In the genomic region with DNA sequence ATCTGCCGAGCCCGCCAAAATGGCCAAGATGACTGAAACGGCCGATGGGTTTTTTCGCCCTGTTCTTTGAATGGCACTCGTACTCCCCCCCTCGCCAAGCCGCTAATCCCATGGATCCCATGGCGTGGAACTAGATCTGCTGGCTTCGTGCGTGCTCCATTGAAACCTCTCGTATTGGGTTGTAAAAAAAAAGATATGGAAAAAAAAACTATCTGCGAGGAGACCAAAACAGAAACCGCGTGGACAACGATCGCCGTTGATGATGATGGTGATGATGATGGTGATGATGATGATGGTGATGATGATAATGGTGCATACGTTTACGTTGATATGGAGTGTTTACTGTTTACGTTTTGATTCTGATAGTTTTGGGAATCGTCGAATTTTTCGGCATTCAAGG, we compare ENCODE assay signal across 3 fruit fly cellular contexts.
A peak's percentile ranks its signal among the peaks of the same experiment; 100 is the strongest.
TF ChIP-seq lines count a peak whose summit lies in the region.

No protein-coding gene starts in this region.

- no peak for TF ChIP-seq CTCF in whole organism, embryonic (GFP tag; optimal IDR thresholded peaks at IDR 0.05; lab: Kevin White, UChicago)

TF ChIP-seq in whole organism, embryonic, 481 proteins besides CTCF, POLR2A, EP300 and RAD21:
- TF ChIP-seq CG8924 (tag; optimal IDR thresholded peaks at IDR 0.05; lab: Kevin White, UChicago) (no peak), CG14860 (GFP tag; IDR thresholded peaks at IDR 0.05; lab: Robert Waterston, UW; ENCODE audit: partially characterized antibody) (no peak), chinmo (GFP tag; IDR thresholded peaks at IDR 0.05; lab: Robert Waterston, UW; ENCODE audit: partially characterized antibody) (0 out of 4 replicates have a peak, but pooled peaks have one; percentile 38), CG2120 (GFP tag; optimal IDR thresholded peaks at IDR 0.05; lab: Kevin White, UChicago) (no peak), nom (GFP tag; optimal IDR thresholded peaks at IDR 0.05; lab: Kevin White, UChicago) (peak; percentile 43), yki (optimal IDR thresholded peaks at IDR 0.05; lab: Kevin White, UChicago) (no peak), CG8359 (GFP tag; optimal IDR thresholded peaks at IDR 0.05; lab: Kevin White, UChicago; ENCODE audit: borderline replicate concordance) (no peak), CG12391 (tag; optimal IDR thresholded peaks at IDR 0.05; lab: Kevin White, UChicago) (no peak), tio (GFP tag; optimal IDR thresholded peaks at IDR 0.05; lab: Kevin White, UChicago) (no peak), vvl (GFP tag; IDR thresholded peaks at IDR 0.05; lab: Robert Waterston, UW) (peak; percentile 32; the same call in 1 of the 2 replicates), Mad (GFP tag; optimal IDR thresholded peaks at IDR 0.05; lab: Kevin White, UChicago) (no peak)

TF ChIP-seq in whole organism, prepupa, 60 proteins besides CTCF, POLR2A, EP300 and RAD21:
- TF ChIP-seq CG6808 (GFP tag; optimal IDR thresholded peaks at IDR 0.05; lab: Kevin White, UChicago): peak; percentile 45
- no peak for TF ChIP-seq Sox14 (GFP tag; optimal IDR thresholded peaks at IDR 0.05; lab: Kevin White, UChicago)
- peak; percentile 23 for TF ChIP-seq CG1621 (tag; optimal IDR thresholded peaks at IDR 0.05; lab: Kevin White, UChicago)
- no peak for TF ChIP-seq CG11294 (GFP tag; IDR thresholded peaks at IDR 0.05; lab: Robert Waterston, UW)
- TF ChIP-seq ss (GFP tag; optimal IDR thresholded peaks at IDR 0.05; lab: Kevin White, UChicago): peak in 1 of 2 experiments; percentile 71
- TF ChIP-seq Gug (GFP tag; IDR thresholded peaks at IDR 0.05; lab: Robert Waterston, UW): no peak
- no peak for TF ChIP-seq fd85E (GFP tag; optimal IDR thresholded peaks at IDR 0.05; lab: Kevin White, UChicago)
- TF ChIP-seq topi (GFP tag; optimal IDR thresholded peaks at IDR 0.05; lab: Kevin White, UChicago): no peak
- no peak for TF ChIP-seq CG6163 (GFP tag; IDR thresholded peaks at IDR 0.05; lab: Robert Waterston, UW)
- no peak for TF ChIP-seq pdm3 (GFP tag; optimal IDR thresholded peaks at IDR 0.05; lab: Kevin White, UChicago)

TF ChIP-seq in whole organism, pupa, 21 proteins besides CTCF, POLR2A, EP300 and RAD21:
- TF ChIP-seq CG9948 (tag; optimal IDR thresholded peaks at IDR 0.05; lab: Kevin White, UChicago): no peak
- TF ChIP-seq CG8301 (tag; optimal IDR thresholded peaks at IDR 0.05; lab: Kevin White, UChicago): no peak
- no peak for TF ChIP-seq Pif1B (GFP tag; optimal IDR thresholded peaks at IDR 0.05; lab: Kevin White, UChicago)
- TF ChIP-seq rn (GFP tag; IDR thresholded peaks at IDR 0.05; lab: Robert Waterston, UW): no peak
- peak; percentile 82 for TF ChIP-seq EcR (GFP tag; optimal IDR thresholded peaks at IDR 0.05; lab: Kevin White, UChicago)
- TF ChIP-seq D1 (tag; optimal IDR thresholded peaks at IDR 0.05; lab: Kevin White, UChicago): no peak
- no peak for TF ChIP-seq gl (tag; optimal IDR thresholded peaks at IDR 0.05; lab: Kevin White, UChicago)
- no peak for TF ChIP-seq CG4496 (GFP tag; IDR thresholded peaks at IDR 0.05; lab: Robert Waterston, UW)
- TF ChIP-seq CG13204 (GFP tag; optimal IDR thresholded peaks at IDR 0.05; lab: Kevin White, UChicago): no peak
- TF ChIP-seq Pif1A (GFP tag; optimal IDR thresholded peaks at IDR 0.05; lab: Kevin White, UChicago): no peak
- no peak for TF ChIP-seq CG17806 (tag; optimal IDR thresholded peaks at IDR 0.05; lab: Kevin White, UChicago)
- TF ChIP-seq CG8159 (tag; optimal IDR thresholded peaks at IDR 0.05; lab: Kevin White, UChicago): peak; percentile 2
- TF ChIP-seq CG34367 (tag; optimal IDR thresholded peaks at IDR 0.05; lab: Kevin White, UChicago): peak; percentile 6
